Worm (Caenorhabditis elegans) whole organism, L2 larva: ENCODE measurements around the gene des-2.

ENCODE experiments used
- C34F6.9 ChIP-seq: fragments of 150-350 bp; optimal IDR thresholded peaks from 2 replicates; lab custom pipeline; 2014; ENCODE audit warnings: missing biosample characterization, missing genetic modification characterization
- F13H6.1 ChIP-seq: sonication (generic microtip); optimal IDR thresholded peaks from 2 replicates; lab custom pipeline; 2016; ENCODE audit warnings: missing genetic modification characterization, missing compliant biosample characterization
- Y55F3AM.14 ChIP-seq: fragments of 200-800 bp; sonication (Bioruptor generic); optimal IDR thresholded peaks from 2 replicates; lab custom pipeline; 2018; ENCODE audit warnings: mild to moderate bottlenecking, missing genetic modification characterization, missing compliant biosample characterization
- ZK546.5 ChIP-seq: sonication (generic microtip); optimal IDR thresholded peaks from 2 replicates; lab custom pipeline; 2017; ENCODE audit warnings: missing biosample characterization, missing genetic modification characterization
- alr-1 ChIP-seq: fragments of 150-350 bp; optimal IDR thresholded peaks from 2 replicates; lab custom pipeline; 2014; ENCODE audit warnings: missing biosample characterization, missing genetic modification characterization
- blmp-1 ChIP-seq: sonication (generic microtip); optimal IDR thresholded peaks from 2 replicates; lab custom pipeline; 2017; ENCODE audit warnings: missing genetic modification characterization, mild to moderate bottlenecking, missing compliant biosample characterization, antibody characterized with exemption, moderate library complexity; ENCODE audit not compliant: insufficient read depth
- ceh-16 ChIP-seq: fragments of 150-350 bp; optimal IDR thresholded peaks from 2 replicates; lab custom pipeline; 2014; ENCODE audit warnings: missing biosample characterization, missing genetic modification characterization
- ceh-82 ChIP-seq: fragments of 150-350 bp; optimal IDR thresholded peaks from 2 replicates; lab custom pipeline; 2014; ENCODE audit warnings: missing biosample characterization, missing genetic modification characterization
- crh-2 ChIP-seq: sonication (generic microtip); optimal IDR thresholded peaks from 2 replicates; lab custom pipeline; 2017; ENCODE audit warnings: missing biosample characterization, missing genetic modification characterization
- dmd-4 ChIP-seq: sonication (generic microtip); optimal IDR thresholded peaks from 2 replicates; lab custom pipeline; 2017; ENCODE audit warnings: missing biosample characterization, missing genetic modification characterization
- egl-27 ChIP-seq: sonication (generic microtip); optimal IDR thresholded peaks from 3 replicates; lab custom pipeline; 2017; ENCODE audit warnings: missing biosample characterization, missing genetic modification reagents, missing genetic modification characterization
- elt-1 ChIP-seq: fragments of 150-350 bp; optimal IDR thresholded peaks from 2 replicates; lab custom pipeline; 2014; ENCODE audit warnings: missing biosample characterization, missing genetic modification characterization
- fos-1 ChIP-seq: fragments of 150-350 bp; optimal IDR thresholded peaks from 2 replicates; lab custom pipeline; 2014; ENCODE audit warnings: missing biosample characterization, missing genetic modification characterization
- lin-11 ChIP-seq: fragments of 150-350 bp; sonication (generic microtip); optimal IDR thresholded peaks from 2 replicates; lab custom pipeline; 2014; ENCODE audit warnings: missing biosample characterization, missing genetic modification characterization, inconsistent platforms, mixed read lengths
- lin-13 ChIP-seq: fragments of 150-350 bp; optimal IDR thresholded peaks from 2 replicates; lab custom pipeline; 2014; ENCODE audit warnings: missing biosample characterization, missing genetic modification reagents, missing genetic modification characterization
- lin-39 ChIP-seq: fragments of 150-350 bp; optimal IDR thresholded peaks from 2 replicates; lab custom pipeline; 2014; ENCODE audit warnings: missing biosample characterization, missing genetic modification reagents, missing genetic modification characterization
- lsy-2 ChIP-seq, 2 experiments: fragments of 150-350 bp in 1 of 2; sonication (generic microtip) in 1 of 2; optimal IDR thresholded peaks; 2 replicates each; lab custom pipeline; 2014 to 2017; ENCODE audit warnings: missing biosample characterization in 2 of 2, missing genetic modification characterization in 2 of 2
- mab-5 ChIP-seq: fragments of 150-350 bp; optimal IDR thresholded peaks from 2 replicates; lab custom pipeline; 2014; ENCODE audit warnings: missing biosample characterization, missing genetic modification characterization
- mbf-1 ChIP-seq: sonication (generic microtip); optimal IDR thresholded peaks from 2 replicates; lab custom pipeline; 2017; ENCODE audit warnings: missing biosample characterization, missing genetic modification characterization
- nhr-10 ChIP-seq: sonication (generic microtip); optimal IDR thresholded peaks from 2 replicates; lab custom pipeline; 2017; ENCODE audit warnings: missing biosample characterization, missing genetic modification characterization
- nhr-129 ChIP-seq: fragments of 150-350 bp; optimal IDR thresholded peaks from 2 replicates; lab custom pipeline; 2014; ENCODE audit warnings: missing biosample characterization, missing genetic modification characterization
- nhr-21 ChIP-seq: fragments of 150-350 bp; optimal IDR thresholded peaks from 2 replicates; lab custom pipeline; 2014; ENCODE audit warnings: missing biosample characterization, missing genetic modification characterization
- nhr-23 ChIP-seq: fragments of 150-350 bp; optimal IDR thresholded peaks from 2 replicates; lab custom pipeline; 2014; ENCODE audit warnings: missing biosample characterization, missing genetic modification reagents, missing genetic modification characterization
- nhr-237 ChIP-seq: fragments of 150-350 bp; optimal IDR thresholded peaks from 2 replicates; lab custom pipeline; 2014; ENCODE audit warnings: missing biosample characterization, missing genetic modification characterization
- peb-1 ChIP-seq: fragments of 150-350 bp; optimal IDR thresholded peaks from 2 replicates; lab custom pipeline; 2014; ENCODE audit warnings: missing biosample characterization, missing genetic modification characterization
- sem-4 ChIP-seq: fragments of 150-350 bp; optimal IDR thresholded peaks from 2 replicates; lab custom pipeline; 2014; ENCODE audit warnings: missing biosample characterization, missing genetic modification reagents, missing genetic modification characterization
- skn-1 ChIP-seq: sonication (generic microtip); optimal IDR thresholded peaks from 2 replicates; lab custom pipeline; 2017; ENCODE audit warnings: missing biosample characterization, missing genetic modification characterization
- sma-3 ChIP-seq: sonication (generic microtip); optimal IDR thresholded peaks from 2 replicates; lab custom pipeline; 2016; ENCODE audit warnings: missing genetic modification reagents, missing genetic modification characterization, missing compliant biosample characterization
- sma-9 ChIP-seq, 2 experiments: fragments of 150-350 bp in 1 of 2; sonication (generic microtip) in 1 of 2; optimal IDR thresholded peaks; 2 replicates each; lab custom pipeline; 2014 to 2016; ENCODE audit warnings: missing genetic modification characterization in 2 of 2, mild to moderate bottlenecking in 1 of 2, missing biosample characterization in 1 of 2, missing compliant biosample characterization in 1 of 2, missing genetic modification reagents in 1 of 2, moderate library complexity in 1 of 2
- snpc-4 ChIP-seq: fragments of 150-350 bp; optimal IDR thresholded peaks from 2 replicates; lab custom pipeline; 2014; ENCODE audit warnings: missing biosample characterization, missing genetic modification characterization
- unc-39 ChIP-seq: fragments of 150-350 bp; optimal IDR thresholded peaks from 2 replicates; lab custom pipeline; 2014; ENCODE audit warnings: missing biosample characterization, missing genetic modification characterization
- unc-55 ChIP-seq: fragments of 150-350 bp; sonication (generic microtip); optimal IDR thresholded peaks from 3 replicates; lab custom pipeline; 2014; ENCODE audit warnings: missing biosample characterization, missing genetic modification reagents, missing genetic modification characterization
- zag-1 ChIP-seq: fragments of 150-350 bp; optimal IDR thresholded peaks from 2 replicates; lab custom pipeline; 2014; ENCODE audit warnings: missing biosample characterization, missing genetic modification characterization
- ztf-1 ChIP-seq: fragments of 200-800 bp; sonication (Bioruptor generic); conservative IDR thresholded peaks from 2 replicates; pipeline ENCODE4 v1.3.6; 2022; ENCODE audit warnings: missing genetic modification characterization, missing compliant biosample characterization
- ztf-11 ChIP-seq: sonication (generic microtip); optimal IDR thresholded peaks from 2 replicates; lab custom pipeline; 2017; ENCODE audit warnings: missing biosample characterization, missing genetic modification characterization
- ztf-4 ChIP-seq: fragments of 150-350 bp; optimal IDR thresholded peaks from 2 replicates; lab custom pipeline; 2014; ENCODE audit warnings: missing biosample characterization, missing genetic modification characterization

The des-2 gene

ce11 chrV:11430823-11431222 lies 9.3 kb upstream of the des-2 start:
- TF ChIP-seq elt-1 (tag; lab: Kevin White, UChicago) (no peak), unc-55 (no peak), F13H6.1 (tag; lab: Kevin White, UChicago) (no peak), lin-39 (no peak), skn-1 (tag; lab: Kevin White, UChicago) (no peak), ztf-4 (tag; lab: Kevin White, UChicago) (no peak), egl-27 (tag; lab: Kevin White, UChicago) (no peak), nhr-23 (tag; lab: Kevin White, UChicago) (no peak), peb-1 (tag; lab: Kevin White, UChicago) (no peak), ceh-16 (tag; lab: Kevin White, UChicago) (no peak)

DNA sequence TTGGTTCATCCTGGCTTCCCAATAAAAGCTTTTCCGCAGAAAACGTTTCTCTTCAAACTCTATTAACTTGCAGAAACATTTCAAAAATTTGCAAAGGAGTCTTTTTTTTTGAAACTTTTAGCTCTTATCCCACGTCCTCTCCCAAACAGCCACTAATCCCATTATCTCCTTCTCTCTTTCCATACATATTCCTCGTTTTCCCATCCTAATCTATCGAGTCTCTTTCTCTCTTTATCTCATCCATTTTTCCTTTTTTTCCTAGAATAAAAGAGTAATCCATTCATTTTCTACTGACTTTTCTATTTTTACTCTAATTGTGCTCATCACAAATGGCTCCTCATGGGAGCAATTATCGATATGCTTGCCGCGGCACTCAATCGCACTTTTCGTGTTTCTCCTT lies 7.2 kb upstream of the des-2 start:
- no peak for TF ChIP-seq mbf-1 (tag; lab: Kevin White, UChicago)
- no peak for TF ChIP-seq lin-39
- TF ChIP-seq zag-1 (tag; lab: Kevin White, UChicago) = peak; percentile 43
- peak; percentile 36 for TF ChIP-seq C34F6.9 (tag; lab: Kevin White, UChicago)
- TF ChIP-seq ceh-82 (tag; lab: Kevin White, UChicago) = no peak
- no peak for TF ChIP-seq nhr-23 (tag; lab: Kevin White, UChicago)

ce11 chrV:11424565-11424964 lies 3.1 kb upstream of the des-2 start, which contains the start of gene T26H10.2:
T26H10.2 (minus strand) TSS chrV:11424665.
- TF ChIP-seq lsy-2 (tag; optimal IDR thresholded peaks at IDR 0.05; lab: Kevin White, UChicago) (no peak), lin-13 (GFP tag; lab: Kevin White, UChicago) (no peak), elt-1 (tag; lab: Kevin White, UChicago) (no peak), skn-1 (tag; lab: Kevin White, UChicago) (no peak), dmd-4 (no peak), mab-5 (no peak), lin-39 (no peak), unc-55 (no peak), nhr-23 (tag; lab: Kevin White, UChicago) (no peak), egl-27 (tag; lab: Kevin White, UChicago) (no peak), peb-1 (tag; lab: Kevin White, UChicago) (no peak)
- TF ChIP-seq, all 48 proteins: peak for 0

ce11 chrV:11415059-11415458 lies 6.4 kb downstream of the des-2 start, which contains the start of gene deg-3:
deg-3 (minus strand) TSS chrV:11415159.
- TF ChIP-seq alr-1 (tag; lab: Kevin White, UChicago) (no peak), sem-4 (tag; lab: Kevin White, UChicago) (no peak), lin-39 (no peak), lin-11 (tag; lab: Kevin White, UChicago) (no peak), Y55F3AM.14 (no peak), lin-13 (GFP tag; lab: Kevin White, UChicago) (no peak), C34F6.9 (tag; lab: Kevin White, UChicago) (no peak), egl-27 (tag; lab: Kevin White, UChicago) (no peak), sma-3 (GFP tag; lab: Kevin White, UChicago) (no peak), ZK546.5 (tag; lab: Kevin White, UChicago) (no peak), dmd-4 (no peak)

- TF ChIP-seq ztf-11 (tag; lab: Kevin White, UChicago) = no peak
- peak; percentile 61 for TF ChIP-seq fos-1 (tag; lab: Kevin White, UChicago)
- TF ChIP-seq lin-13 (GFP tag; lab: Kevin White, UChicago) = no peak
- TF ChIP-seq sma-3 (GFP tag; lab: Kevin White, UChicago) = peak; percentile 65
- no peak for TF ChIP-seq nhr-237 (tag; lab: Kevin White, UChicago)
- peak; percentile 65 for TF ChIP-seq snpc-4
- TF ChIP-seq nhr-21 = peak; percentile 13
- TF ChIP-seq nhr-129 (tag; lab: Kevin White, UChicago) = peak; percentile 48
- TF ChIP-seq ceh-82 (tag; lab: Kevin White, UChicago) = no peak
- TF ChIP-seq sma-9 (GFP tag; optimal IDR thresholded peaks at IDR 0.05; lab: Kevin White, UChicago) = peak; percentile 63
- no peak for TF ChIP-seq sma-9 (tag; optimal IDR thresholded peaks at IDR 0.05; lab: Kevin White, UChicago)
- TF ChIP-seq nhr-10 (tag; lab: Kevin White, UChicago) = no peak
- TF ChIP-seq blmp-1 (tag; lab: Kevin White, UChicago) = no peak
- peak; percentile 15 for TF ChIP-seq egl-27 (tag; lab: Kevin White, UChicago)
- no peak for TF ChIP-seq ztf-1 (GFP tag; lab: Robert Waterston, UW)
- TF ChIP-seq crh-2 (tag; lab: Kevin White, UChicago) = peak; percentile 40
- no peak for TF ChIP-seq mbf-1 (tag; lab: Kevin White, UChicago)
- TF ChIP-seq unc-39 = no peak
Observed at ce11 chrV:11412125-11412524, 9.4 kb downstream of the des-2 start.
